Worm (Caenorhabditis elegans) whole organism, young adult: ENCODE measurements around the gene parp-2.

Source experiments
- B0019.2 ChIP-seq: fragments of 200-800 bp; sonication (Bioruptor generic); conservative IDR thresholded peaks from 2 replicates; pipeline ENCODE4 v1.3.6; 2022; ENCODE audit warnings: missing genetic modification reagents, missing genetic modification characterization, missing compliant biosample characterization
- F10E7.11 ChIP-seq: sonication (generic microtip); optimal IDR thresholded peaks from 2 replicates; lab custom pipeline; 2017; ENCODE audit warnings: mild to moderate bottlenecking, missing genetic modification characterization, moderate library complexity, missing compliant biosample characterization
- F22D6.2 ChIP-seq: sonication (generic microtip); optimal IDR thresholded peaks from 2 replicates; lab custom pipeline; 2016; ENCODE audit warnings: mild to moderate bottlenecking, missing genetic modification characterization, missing compliant biosample characterization
- F23B12.7 ChIP-seq: sonication (generic microtip); optimal IDR thresholded peaks from 2 replicates; lab custom pipeline; 2017; ENCODE audit warnings: missing genetic modification characterization, mild to moderate bottlenecking, missing compliant biosample characterization, antibody characterized with exemption, moderate library complexity; ENCODE audit not compliant: insufficient read depth
- F52B5.7 ChIP-seq: sonication (generic microtip); optimal IDR thresholded peaks from 2 replicates; lab custom pipeline; 2016; ENCODE audit warnings: mild to moderate bottlenecking, missing genetic modification characterization, missing compliant biosample characterization
- F57A8.1 ChIP-seq: fragments of 200-800 bp; sonication (Bioruptor generic); optimal IDR thresholded peaks from 2 replicates; lab custom pipeline; 2018; ENCODE audit warnings: mild to moderate bottlenecking, missing genetic modification characterization, moderate library complexity, missing compliant biosample characterization
- F57C9.4 ChIP-seq: sonication (generic microtip); optimal IDR thresholded peaks from 2 replicates; lab custom pipeline; 2017; ENCODE audit warnings: mild to moderate bottlenecking, missing genetic modification characterization, missing compliant biosample characterization
- K11D2.4 ChIP-seq: fragments of 200-800 bp; sonication (Bioruptor generic); IDR thresholded peaks from 2 replicates; pipeline ENCODE4 v1.3.6; 2022; ENCODE audit warnings: missing genetic modification reagents, missing genetic modification characterization, missing compliant biosample characterization
- Y53G8AR.9 ChIP-seq: fragments of 200-800 bp; sonication (Bioruptor generic); conservative IDR thresholded peaks from 2 replicates; pipeline ENCODE4 v1.3.6; 2022; ENCODE audit warnings: missing genetic modification reagents, missing genetic modification characterization, missing compliant biosample characterization
- Y56A3A.18 ChIP-seq: fragments of 200-800 bp; sonication (Bioruptor generic); IDR thresholded peaks from 2 replicates; pipeline ENCODE4 v1.3.6; 2022; ENCODE audit warnings: missing genetic modification reagents, missing genetic modification characterization, missing compliant biosample characterization
- Y95B8A.8 ChIP-seq: fragments of 200-800 bp; sonication (Bioruptor generic); IDR thresholded peaks from 2 replicates; pipeline ENCODE4 v1.3.6; 2022; ENCODE audit warnings: missing genetic modification reagents, missing genetic modification characterization, missing compliant biosample characterization
- ZK185.1 ChIP-seq: sonication (generic microtip); optimal IDR thresholded peaks from 2 replicates; lab custom pipeline; 2016; ENCODE audit warnings: mild to moderate bottlenecking, missing genetic modification characterization, missing compliant biosample characterization; ENCODE audit not compliant: poor library complexity, severe bottlenecking
- atf-7 ChIP-seq: sonication (generic microtip); optimal IDR thresholded peaks from 2 replicates; lab custom pipeline; 2017; ENCODE audit warnings: mild to moderate bottlenecking, missing genetic modification characterization, missing compliant biosample characterization
- bed-2 ChIP-seq: fragments of 200-800 bp; sonication (Bioruptor generic); IDR thresholded peaks from 2 replicates; pipeline ENCODE4 v1.3.6; 2022; ENCODE audit warnings: missing genetic modification reagents, missing genetic modification characterization, missing compliant biosample characterization
- chd-7 ChIP-seq: sonication (generic microtip); optimal IDR thresholded peaks from 2 replicates; lab custom pipeline; 2016; ENCODE audit warnings: mild to moderate bottlenecking, missing genetic modification characterization, moderate library complexity, missing compliant biosample characterization
- die-1 ChIP-seq: sonication (generic microtip); optimal IDR thresholded peaks from 2 replicates; lab custom pipeline; 2016; ENCODE audit warnings: missing genotype, mild to moderate bottlenecking, missing genetic modification characterization, missing compliant biosample characterization
- dpff-1 ChIP-seq: sonication (generic microtip); optimal IDR thresholded peaks from 2 replicates; lab custom pipeline; 2017; ENCODE audit warnings: mild to moderate bottlenecking, missing genetic modification characterization, missing compliant biosample characterization
- efl-1 ChIP-seq: fragments of 150-350 bp; optimal IDR thresholded peaks from 2 replicates; lab custom pipeline; 2014; ENCODE audit warnings: missing biosample characterization, missing genetic modification reagents, missing genetic modification characterization
- egl-18 ChIP-seq: fragments of 200-800 bp; sonication (Bioruptor generic); IDR thresholded peaks from 2 replicates; pipeline ENCODE4 v1.3.6; 2022; ENCODE audit warnings: missing genetic modification reagents, missing genetic modification characterization, missing compliant biosample characterization
- egl-44 ChIP-seq: fragments of 200-800 bp; sonication (Bioruptor generic); IDR thresholded peaks from 2 replicates; pipeline ENCODE4 v1.3.6; 2022; ENCODE audit warnings: missing genetic modification reagents, missing genetic modification characterization, missing compliant biosample characterization
- hlh-26 ChIP-seq: fragments of 200-800 bp; sonication (Bioruptor generic); conservative IDR thresholded peaks from 2 replicates; pipeline ENCODE4 v1.3.6; 2022; ENCODE audit warnings: missing genetic modification reagents, missing genetic modification characterization, missing compliant biosample characterization
- hmg-1.2 ChIP-seq: fragments of 200-800 bp; sonication (Bioruptor generic); IDR thresholded peaks from 2 replicates; pipeline ENCODE4 v1.3.6; 2022; ENCODE audit warnings: missing genetic modification reagents, missing genetic modification characterization, missing compliant biosample characterization
- hmg-20 ChIP-seq: fragments of 200-800 bp; sonication (Bioruptor generic); IDR thresholded peaks from 2 replicates; pipeline ENCODE4 v1.3.6; 2022; ENCODE audit warnings: missing genetic modification reagents, missing genetic modification characterization, missing compliant biosample characterization
- hrde-1 ChIP-seq: sonication (generic microtip); optimal IDR thresholded peaks from 2 replicates; lab custom pipeline; 2016; ENCODE audit warnings: missing genetic modification characterization, mild to moderate bottlenecking, missing compliant biosample characterization, moderate library complexity, missing genotype, missing genetic modification reagents, borderline replicate concordance
- hsf-1 ChIP-seq: fragments of 200-800 bp; sonication (Bioruptor generic); IDR thresholded peaks from 2 replicates; pipeline ENCODE4 v1.3.6; 2022; ENCODE audit warnings: missing genetic modification reagents, missing genetic modification characterization, missing compliant biosample characterization
- lin-40 ChIP-seq: sonication (generic microtip); optimal IDR thresholded peaks from 2 replicates; lab custom pipeline; 2016; ENCODE audit warnings: missing genetic modification characterization, mild to moderate bottlenecking, missing compliant biosample characterization, missing genotype, missing genetic modification reagents
- lir-1 ChIP-seq: fragments of 200-800 bp; sonication (Bioruptor generic); conservative IDR thresholded peaks from 2 replicates; pipeline ENCODE4 v1.3.6; 2022; ENCODE audit warnings: missing genetic modification reagents, missing genetic modification characterization, missing compliant biosample characterization
- madf-10 ChIP-seq: sonication (generic microtip); optimal IDR thresholded peaks from 2 replicates; lab custom pipeline; 2016; ENCODE audit warnings: mild to moderate bottlenecking, missing genetic modification characterization, missing compliant biosample characterization
- nhr-179 ChIP-seq: sonication (generic microtip); optimal IDR thresholded peaks from 2 replicates; lab custom pipeline; 2016; ENCODE audit warnings: mild to moderate bottlenecking, missing genetic modification characterization, missing compliant biosample characterization
- nhr-27 ChIP-seq: fragments of 200-800 bp; sonication (Bioruptor generic); optimal IDR thresholded peaks from 2 replicates; lab custom pipeline; 2018; ENCODE audit warnings: mild to moderate bottlenecking, missing genetic modification characterization, moderate library complexity, missing compliant biosample characterization
- nhr-80 ChIP-seq: sonication (generic microtip); optimal IDR thresholded peaks from 2 replicates; lab custom pipeline; 2016; ENCODE audit warnings: missing genetic modification characterization, missing compliant biosample characterization
- sdz-38 ChIP-seq: sonication (generic microtip); optimal IDR thresholded peaks from 2 replicates; lab custom pipeline; 2016; ENCODE audit warnings: missing genotype, missing genetic modification characterization, missing compliant biosample characterization
- snpc-1.3 ChIP-seq: sonication (generic microtip); optimal IDR thresholded peaks from 2 replicates; lab custom pipeline; 2017; ENCODE audit warnings: missing genetic modification characterization, mild to moderate bottlenecking, missing compliant biosample characterization, antibody characterized with exemption, moderate library complexity, missing genotype, missing genetic modification reagents; ENCODE audit not compliant: insufficient read depth
- snpc-3.4 ChIP-seq: sonication (generic microtip); optimal IDR thresholded peaks from 2 replicates; lab custom pipeline; 2017; ENCODE audit warnings: missing genetic modification characterization, mild to moderate bottlenecking, missing compliant biosample characterization, antibody characterized with exemption, moderate library complexity, missing genotype, missing genetic modification reagents
- somi-1 ChIP-seq: fragments of 200-800 bp; sonication (Bioruptor generic); optimal IDR thresholded peaks from 2 replicates; lab custom pipeline; 2018; ENCODE audit warnings: mild to moderate bottlenecking, missing genetic modification characterization, missing compliant biosample characterization
- tbx-9 ChIP-seq: sonication (generic microtip); optimal IDR thresholded peaks from 2 replicates; lab custom pipeline; 2016; ENCODE audit warnings: borderline replicate concordance, missing genetic modification characterization, inconsistent platforms, missing compliant biosample characterization
- tlf-1 ChIP-seq: fragments of 200-800 bp; sonication (Bioruptor generic); optimal IDR thresholded peaks from 2 replicates; lab custom pipeline; 2018; ENCODE audit warnings: mild to moderate bottlenecking, missing genetic modification characterization, missing compliant biosample characterization
- unc-130 ChIP-seq: sonication (generic microtip); optimal IDR thresholded peaks from 2 replicates; lab custom pipeline; 2016; ENCODE audit warnings: missing genetic modification reagents, missing genetic modification characterization, missing compliant biosample characterization
- zfh-2 ChIP-seq: fragments of 200-800 bp; sonication (Bioruptor generic); conservative IDR thresholded peaks from 2 replicates; pipeline ENCODE4 v1.3.6; 2022; ENCODE audit warnings: missing genetic modification reagents, missing genetic modification characterization, missing compliant biosample characterization
- zim-3 ChIP-seq: sonication (generic microtip); optimal IDR thresholded peaks from 2 replicates; lab custom pipeline; 2017; ENCODE audit warnings: mild to moderate bottlenecking, missing genetic modification characterization, moderate library complexity, missing compliant biosample characterization
- ztf-22 ChIP-seq: fragments of 200-800 bp; sonication (Bioruptor generic); optimal IDR thresholded peaks from 2 replicates; lab custom pipeline; 2018; ENCODE audit warnings: mild to moderate bottlenecking, missing genetic modification characterization, moderate library complexity, missing compliant biosample characterization
- ztf-26 ChIP-seq: sonication (generic microtip); optimal IDR thresholded peaks from 2 replicates; lab custom pipeline; 2017; ENCODE audit warnings: missing genetic modification characterization, missing compliant biosample characterization
- ztf-28 ChIP-seq: fragments of 200-800 bp; sonication (Bioruptor generic); IDR thresholded peaks from 2 replicates; pipeline ENCODE4 v1.3.6; 2022; ENCODE audit warnings: missing genetic modification reagents, missing genetic modification characterization, missing compliant biosample characterization

Gene parp-2

ce11 chrII:9583461-9583860 lies 9.4 kb upstream of the parp-2 start, which contains the start of gene wee-1.1:
Gene wee-1.1 (minus strand): TSS chrII:9583561.
- TF ChIP-seq ZK185.1 (tag; lab: Kevin White, UChicago) = no peak
- no peak for TF ChIP-seq hrde-1 (tag; lab: Kevin White, UChicago)
- TF ChIP-seq hlh-26 (GFP tag; lab: Robert Waterston, UW) = no peak
- TF ChIP-seq F57A8.1 (GFP tag; lab: Kevin White, UChicago) = no peak
- TF ChIP-seq die-1 (tag; lab: Kevin White, UChicago) = no peak

- TF ChIP-seq nhr-80 (tag; lab: Kevin White, UChicago) (peak; percentile 5), hsf-1 (GFP tag; lab: Robert Waterston, UW) (no peak)
Measured at ce11 chrII:9586734-9587209, 6.1 kb upstream of the parp-2 start, which contains the start of gene ugt-58. Gene ugt-58 (minus strand): TSS chrII:9586784.

ce11 chrII:9589667-9590066 lies 3.2 kb upstream of the parp-2 start, which contains the start of gene eral-1:
Gene eral-1 (minus strand): TSS chrII:9589767.
- TF ChIP-seq tbx-9 (tag; lab: Kevin White, UChicago) = no peak
- TF ChIP-seq F23B12.7 (tag; lab: Kevin White, UChicago) = no peak
- no peak for TF ChIP-seq B0019.2
- no peak for TF ChIP-seq Y95B8A.8
- no peak for TF ChIP-seq hmg-1.2 (GFP tag; lab: Robert Waterston, UW)
- no peak for TF ChIP-seq egl-18 (GFP tag; lab: Robert Waterston, UW)
- TF ChIP-seq nhr-179 (tag; lab: Kevin White, UChicago) = no peak
- TF ChIP-seq hsf-1 (GFP tag; lab: Robert Waterston, UW) = no peak
- no peak for TF ChIP-seq lir-1 (GFP tag; lab: Robert Waterston, UW)
- no peak for TF ChIP-seq snpc-1.3 (tag; lab: Kevin White, UChicago)
- TF ChIP-seq F52B5.7 (tag; lab: Kevin White, UChicago) = no peak
- TF ChIP-seq unc-130 (GFP tag; lab: Kevin White, UChicago) = no peak
- no peak for TF ChIP-seq nhr-80 (tag; lab: Kevin White, UChicago)
- no peak for TF ChIP-seq F22D6.2 (tag; lab: Kevin White, UChicago)
- no peak for TF ChIP-seq bed-2 (GFP tag; lab: Robert Waterston, UW)
- no peak for TF ChIP-seq sdz-38 (tag; lab: Kevin White, UChicago)
- TF ChIP-seq tlf-1 (GFP tag; lab: Kevin White, UChicago) = no peak
- TF ChIP-seq efl-1 (GFP tag; lab: Kevin White, UChicago) = no peak
- no peak for TF ChIP-seq zfh-2 (GFP tag; lab: Robert Waterston, UW)
- no peak for TF ChIP-seq madf-10

ce11 chrII:9591071-9591470 lies 1.8 kb upstream of the parp-2 start, which contains the start of the genes E02H1.1 and tag-124:
Gene E02H1.1 (minus strand): TSS chrII:9591164.
Gene tag-124 (plus strand): TSS chrII:9591292.
- TF ChIP-seq K11D2.4 (GFP tag; lab: Robert Waterston, UW) (peak; percentile 76; the same call in 1 of the 2 replicates), somi-1 (GFP tag; lab: Kevin White, UChicago) (no peak), lin-40 (tag; lab: Kevin White, UChicago) (peak; percentile 70), nhr-27 (tag; lab: Kevin White, UChicago) (no peak), snpc-3.4 (tag; lab: Kevin White, UChicago) (peak; percentile 60), Y56A3A.18 (GFP tag; lab: Robert Waterston, UW) (no peak), Y53G8AR.9 (GFP tag; lab: Robert Waterston, UW) (no peak), ztf-28 (GFP tag; lab: Robert Waterston, UW) (peak; percentile 64; the same call in 1 of the 2 replicates), F57C9.4 (tag; lab: Kevin White, UChicago) (no peak), ztf-22 (GFP tag; lab: Kevin White, UChicago) (no peak), zim-3 (tag; lab: Kevin White, UChicago) (no peak), hmg-20 (no peak), F10E7.11 (tag; lab: Kevin White, UChicago) (no peak), ztf-26 (tag; lab: Kevin White, UChicago) (no peak), Y95B8A.8 (no peak), atf-7 (tag; lab: Kevin White, UChicago) (no peak), ZK185.1 (tag; lab: Kevin White, UChicago) (peak; percentile 93), egl-44 (GFP tag; lab: Robert Waterston, UW) (no peak), dpff-1 (tag; lab: Kevin White, UChicago) (no peak), chd-7 (peak; percentile 29)
